Worm (Caenorhabditis elegans) whole organism, early embryonic: ENCODE data around the gene Y53G8AM.6.

Experiments used
- aly-1 ChIP-seq: sonication (generic microtip); optimal IDR thresholded peaks from 2 replicates; lab custom pipeline; 2016; ENCODE audit warnings: missing genetic modification characterization, missing compliant biosample characterization
- ama-1 ChIP-seq: fragments of 150-350 bp; optimal IDR thresholded peaks from 2 replicates; lab custom pipeline; 2014
- ceh-36 ChIP-seq: sonication (generic microtip); optimal IDR thresholded peaks from 2 replicates; lab custom pipeline; 2016; ENCODE audit warnings: missing genetic modification characterization, inconsistent platforms, missing compliant biosample characterization
- ets-7 ChIP-seq: sonication (generic microtip); optimal IDR thresholded peaks from 2 replicates; lab custom pipeline; 2016; ENCODE audit warnings: missing genotype, missing genetic modification characterization, missing compliant biosample characterization
- flt-1 ChIP-seq: fragments of 200-800 bp; sonication (Bioruptor generic); IDR thresholded peaks from 2 replicates; pipeline ENCODE4 v1.3.6; 2022; ENCODE audit warnings: missing genetic modification characterization, missing compliant biosample characterization
- hmbx-1 ChIP-seq: sonication (generic microtip); optimal IDR thresholded peaks from 2 replicates; lab custom pipeline; 2016; ENCODE audit warnings: mild to moderate bottlenecking, missing genetic modification characterization, missing compliant biosample characterization
- hmg-4 ChIP-seq: fragments of 200-800 bp; sonication (Bioruptor generic); optimal IDR thresholded peaks from 2 replicates; lab custom pipeline; 2018; ENCODE audit warnings: mild to moderate bottlenecking, missing genetic modification characterization, missing compliant biosample characterization
- hnd-1 ChIP-seq: sonication (generic microtip); optimal IDR thresholded peaks from 2 replicates; lab custom pipeline; 2016; ENCODE audit warnings: missing genetic modification characterization, missing compliant biosample characterization
- pes-1 ChIP-seq: fragments of 200-800 bp; sonication (Bioruptor generic); IDR thresholded peaks from 2 replicates; pipeline ENCODE4 v1.3.6; 2022; ENCODE audit warnings: missing genetic modification reagents, missing genetic modification characterization, missing compliant biosample characterization
- sea-1 ChIP-seq: fragments of 200-800 bp; sonication (Bioruptor generic); conservative IDR thresholded peaks from 2 replicates; pipeline ENCODE4 v1.3.6; 2022; ENCODE audit warnings: missing genetic modification characterization, missing compliant biosample characterization
- tbx-11 ChIP-seq: fragments of 200-800 bp; sonication (Bioruptor generic); IDR thresholded peaks from 2 replicates; pipeline ENCODE4 v1.3.6; 2022; ENCODE audit warnings: missing genetic modification characterization, missing compliant biosample characterization
- tbx-37 ChIP-seq: fragments of 200-800 bp; sonication (Bioruptor generic); conservative IDR thresholded peaks from 2 replicates; pipeline ENCODE4 v1.3.6; 2022; ENCODE audit warnings: missing genetic modification reagents, missing genetic modification characterization, missing compliant biosample characterization

ce11 chrIII:3258306-3258705, 1.3 kb downstream of the Y53G8AM.6 start, which contains the start of gene nspg-7.2:
- TF ChIP-seq ama-1 (lab: Kevin White, UChicago) (no peak), tbx-37 (GFP tag; lab: Robert Waterston, UW) (no peak), sea-1 (GFP tag; lab: Robert Waterston, UW) (no peak), flt-1 (GFP tag; lab: Robert Waterston, UW) (no peak), hmg-4 (GFP tag; lab: Kevin White, UChicago) (no peak), hmbx-1 (tag; lab: Kevin White, UChicago) (no peak), hnd-1 (tag; lab: Kevin White, UChicago) (no peak), ceh-36 (tag; lab: Kevin White, UChicago) (no peak), aly-1 (tag; lab: Kevin White, UChicago) (no peak), ets-7 (tag; lab: Kevin White, UChicago) (no peak), tbx-11 (no peak), pes-1 (GFP tag; lab: Robert Waterston, UW) (no peak)
